Worm (Caenorhabditis elegans) whole organism, midembryonic: ENCODE results near the gene enu-3.1.

ENCODE experiments used
- flt-1 ChIP-seq: fragments of 200-800 bp; sonication (Bioruptor generic); IDR thresholded peaks from 2 replicates; pipeline ENCODE4 v1.3.6; 2022; ENCODE audit warnings: missing genetic modification characterization, missing compliant biosample characterization
- klf-2 ChIP-seq: fragments of 200-800 bp; sonication (Bioruptor generic); conservative IDR thresholded peaks from 2 replicates; pipeline ENCODE4 v1.3.6; 2022; ENCODE audit warnings: missing genetic modification reagents, missing genetic modification characterization, missing compliant biosample characterization
- ref-1 ChIP-seq: fragments of 200-800 bp; sonication (Bioruptor generic); conservative IDR thresholded peaks from 2 replicates; pipeline ENCODE4 v1.3.6; 2022; ENCODE audit warnings: missing genetic modification reagents, missing genetic modification characterization, missing compliant biosample characterization
- tab-1 ChIP-seq: fragments of 200-800 bp; sonication (Bioruptor generic); IDR thresholded peaks from 2 replicates; pipeline ENCODE4 v1.3.6; 2022; ENCODE audit warnings: missing genetic modification characterization, missing compliant biosample characterization
- ztf-23 ChIP-seq: fragments of 200-800 bp; sonication (Bioruptor generic); IDR thresholded peaks from 2 replicates; pipeline ENCODE4 v1.3.6; 2022; ENCODE audit warnings: missing genetic modification reagents, missing genetic modification characterization, missing compliant biosample characterization

DNA sequence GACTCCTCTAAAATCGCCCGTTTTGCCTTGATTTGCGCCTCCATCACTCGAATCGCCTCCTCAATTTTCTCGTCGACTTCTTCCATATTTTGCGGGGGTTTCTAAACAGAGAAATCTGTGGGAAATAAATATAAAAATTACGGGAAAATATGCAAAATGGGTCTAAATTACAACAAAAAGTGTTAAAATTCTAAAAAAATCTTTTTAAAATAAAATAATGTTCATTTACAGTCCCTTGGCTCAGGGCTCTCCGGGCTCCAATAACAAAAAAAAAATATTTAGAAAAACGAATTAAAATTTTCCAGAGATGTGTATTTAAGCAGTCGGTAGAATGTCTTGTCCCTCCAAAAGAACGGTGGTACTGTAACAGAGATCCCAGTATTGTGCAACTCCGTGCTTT is 12.2 kb upstream of the enu-3.1 start, which contains the start of gene M03C11.6:
- no peak for TF ChIP-seq ztf-23 (GFP tag; lab: Robert Waterston, UW)
- no peak for TF ChIP-seq klf-2
- no peak for TF ChIP-seq flt-1 (GFP tag; lab: Robert Waterston, UW)
- TF ChIP-seq ref-1 = no peak
- TF ChIP-seq tab-1 (GFP tag; lab: Robert Waterston, UW) = no peak
